Fruit fly (Drosophila melanogaster): ENCODE measurements around the gene CG33285.
A peak's percentile ranks its signal among the peaks of the same experiment; 100 is the strongest.

The CG33285 gene

dm6 chr3L:21049417-21049914 lies 39.3 kb downstream of the CG33285 start (continued):
- peak; percentile 24 for TF ChIP-seq CG13424 (tag; optimal IDR thresholded peaks at IDR 0.05)
- TF ChIP-seq CG17385 (GFP tag; optimal IDR thresholded peaks at IDR 0.05) = no peak
- no peak for TF ChIP-seq CG32772 (GFP tag; IDR thresholded peaks at IDR 0.05)
- TF ChIP-seq CG11398 (GFP tag; optimal IDR thresholded peaks at IDR 0.05) = peak; percentile 4
- peak; percentile 69 for TF ChIP-seq Tbp (GFP tag; optimal IDR thresholded peaks at IDR 0.05)
- TF ChIP-seq bigmax (GFP tag; optimal IDR thresholded peaks at IDR 0.05) = peak; percentile 9
- TF ChIP-seq oc (tag; optimal IDR thresholded peaks at IDR 0.05) = peak; percentile 68
- peak; percentile 97 for TF ChIP-seq CG3065 (GFP tag; optimal IDR thresholded peaks at IDR 0.05)
- TF ChIP-seq CG14441 (GFP tag; IDR thresholded peaks at IDR 0.05) = peak; percentile 32; the same call in 1 of the 2 replicates
- no peak for TF ChIP-seq CG18619 (GFP tag; optimal IDR thresholded peaks at IDR 0.05)
- TF ChIP-seq CG12155 (GFP tag; optimal IDR thresholded peaks at IDR 0.05) = no peak
- TF ChIP-seq CG10274 (GFP tag; optimal IDR thresholded peaks at IDR 0.05) = no peak
- peak; percentile 19 for TF ChIP-seq PHDP (tag; optimal IDR thresholded peaks at IDR 0.05)
- TF ChIP-seq fu2 (GFP tag; optimal IDR thresholded peaks at IDR 0.05) = no peak
- TF ChIP-seq dysf (GFP tag; IDR thresholded peaks at IDR 0.05) = 0 out of 3 replicates have a peak, but pooled peaks have one; percentile 19
- TF ChIP-seq gfzf (GFP tag; optimal IDR thresholded peaks at IDR 0.05) = no peak
- TF ChIP-seq CG8290 (GFP tag; optimal IDR thresholded peaks at IDR 0.05) = peak; percentile 59
- peak; percentile 51 to 83 for TF ChIP-seq CG8290 (tag; optimal IDR thresholded peaks at IDR 0.05)
- TF ChIP-seq CG9727 (GFP tag; optimal IDR thresholded peaks at IDR 0.05) = peak; percentile 0
- TF ChIP-seq Drgx (GFP tag; IDR thresholded peaks at IDR 0.05) = peak; percentile 37
- TF ChIP-seq h (optimal IDR thresholded peaks at IDR 0.05) = no peak
- TF ChIP-seq ATbp (GFP tag; optimal IDR thresholded peaks at IDR 0.05) = no peak
- TF ChIP-seq ara (GFP tag; IDR thresholded peaks at IDR 0.05) = no peak; the same call in 1 of the 2 replicates
- TF ChIP-seq CG2889 (GFP tag; IDR thresholded peaks at IDR 0.05) = no peak
- no peak for TF ChIP-seq CG9797 (GFP tag; optimal IDR thresholded peaks at IDR 0.05)
- TF ChIP-seq sens-2 (GFP tag; IDR thresholded peaks at IDR 0.05) = no peak
- TF ChIP-seq CG12104 (GFP tag; optimal IDR thresholded peaks at IDR 0.05) = no peak
- 0 out of 2 replicates have a peak, but pooled peaks have one; percentile 25 for TF ChIP-seq E2f2 (GFP tag; IDR thresholded peaks at IDR 0.05)
- peak; percentile 1 for TF ChIP-seq Deaf1 (tag; optimal IDR thresholded peaks at IDR 0.05)
- no peak for TF ChIP-seq Scr (GFP tag; IDR thresholded peaks at IDR 0.05; ENCODE audit: partially characterized antibody)
- no peak for TF ChIP-seq jigr1 (GFP tag; IDR thresholded peaks at IDR 0.05)
- TF ChIP-seq nau (GFP tag; optimal IDR thresholded peaks at IDR 0.05) = no peak
- TF ChIP-seq CG2875 (GFP tag; optimal IDR thresholded peaks at IDR 0.05) = no peak
- peak; percentile 21 for TF ChIP-seq mirr (GFP tag; optimal IDR thresholded peaks at IDR 0.05)
- no peak for TF ChIP-seq Sin3A (optimal IDR thresholded peaks at IDR 0.05)
- no peak for TF ChIP-seq seq (GFP tag; IDR thresholded peaks at IDR 0.05)
- peak; percentile 55 for TF ChIP-seq B-H2 (GFP tag; optimal IDR thresholded peaks at IDR 0.05)
- peak; percentile 62; the same call in 1 of the 3 replicates for TF ChIP-seq CG6791 (GFP tag; IDR thresholded peaks at IDR 0.05; ENCODE audit: partially characterized antibody)
- no peak for TF ChIP-seq ap (GFP tag; IDR thresholded peaks at IDR 0.05)
- peak; percentile 65 for TF ChIP-seq CG16863 (GFP tag; optimal IDR thresholded peaks at IDR 0.05)
- no peak for TF ChIP-seq CG7271 (tag; optimal IDR thresholded peaks at IDR 0.05)
- TF ChIP-seq Atf-2 (GFP tag; optimal IDR thresholded peaks at IDR 0.05) = no peak
- peak in 1 of 2 experiments; percentile 93 for TF ChIP-seq Pdp1 (GFP tag; optimal IDR thresholded peaks at IDR 0.05)
- TF ChIP-seq ro (GFP tag; IDR thresholded peaks at IDR 0.05) = no peak
- TF ChIP-seq lab (GFP tag; optimal IDR thresholded peaks at IDR 0.05) = peak; percentile 4
- peak; percentile 10 for TF ChIP-seq nerfin-1 (tag; optimal IDR thresholded peaks at IDR 0.05)
- peak; percentile 62 for TF ChIP-seq CG32532 (GFP tag; IDR thresholded peaks at IDR 0.05)
- TF ChIP-seq Bgb (GFP tag; IDR thresholded peaks at IDR 0.05; ENCODE audit: partially characterized antibody) = peak; percentile 39; the same call in 1 of the 2 replicates
- TF ChIP-seq CG33213 (GFP tag; optimal IDR thresholded peaks at IDR 0.05) = peak; percentile 71
- no peak for TF ChIP-seq eve (GFP tag; optimal IDR thresholded peaks at IDR 0.05)
- TF ChIP-seq abd-A (tag; optimal IDR thresholded peaks at IDR 0.05) = peak; percentile 38
- TF ChIP-seq CG12236 (GFP tag; optimal IDR thresholded peaks at IDR 0.05) = no peak

Data from whole organism, embryonic.